Fruit fly (Drosophila melanogaster): ENCODE measurements around the gene CG9705.
A peak's percentile ranks its signal among the peaks of the same experiment; 100 is the strongest.

The CG9705 gene

dm6 chr3L:16746586-16747383, 33.1 kb upstream of the CG9705 start:
- TF ChIP-seq Sox100B (GFP tag; optimal IDR thresholded peaks at IDR 0.05) (peak; percentile 30), seq (GFP tag; IDR thresholded peaks at IDR 0.05) (peak; percentile 32; the same call in 1 of the 2 replicates), disco-r (GFP tag; optimal IDR thresholded peaks at IDR 0.05) (no peak), Ptx1 (GFP tag; IDR thresholded peaks at IDR 0.05) (no peak), zfh2 (GFP tag; optimal IDR thresholded peaks at IDR 0.05) (no peak), bigmax (GFP tag; optimal IDR thresholded peaks at IDR 0.05) (no peak), Nf-YC (tag; optimal IDR thresholded peaks at IDR 0.05) (no peak), Six4 (GFP tag; optimal IDR thresholded peaks at IDR 0.05) (no peak), dmrt11E (tag; optimal IDR thresholded peaks at IDR 0.05) (peak; percentile 24), CG15479 (GFP tag; optimal IDR thresholded peaks at IDR 0.05) (no peak), D19A (tag; optimal IDR thresholded peaks at IDR 0.05) (peak; percentile 6), CG2712 (tag; optimal IDR thresholded peaks at IDR 0.05) (peak; percentile 37), zen (tag; optimal IDR thresholded peaks at IDR 0.05) (no peak), CG17359 (tag; optimal IDR thresholded peaks at IDR 0.05) (peak; percentile 38), CG12391 (tag; optimal IDR thresholded peaks at IDR 0.05) (peak; percentile 7), CG14965 (GFP tag; optimal IDR thresholded peaks at IDR 0.05; ENCODE audit: borderline replicate concordance) (no peak), CG15514 (GFP tag; optimal IDR thresholded peaks at IDR 0.05) (no peak), D (optimal IDR thresholded peaks at IDR 0.05) (no peak), D (GFP tag; optimal IDR thresholded peaks at IDR 0.05) (peak; percentile 29), mirr (GFP tag; optimal IDR thresholded peaks at IDR 0.05) (no peak), unc-4 (GFP tag; IDR thresholded peaks at IDR 0.05; ENCODE audit: partially characterized antibody) (no peak), stc (GFP tag; IDR thresholded peaks at IDR 0.05) (no peak), CG11504 (tag; optimal IDR thresholded peaks at IDR 0.05) (peak; percentile 57), ftz-f1 (GFP tag; optimal IDR thresholded peaks at IDR 0.05) (no peak), Trl (optimal IDR thresholded peaks at IDR 0.05) (no peak), Trl (GFP tag; optimal IDR thresholded peaks at IDR 0.05) (no peak), CG7928 (GFP tag; optimal IDR thresholded peaks at IDR 0.05) (no peak), Ets97D (GFP tag; optimal IDR thresholded peaks at IDR 0.05) (no peak), ATbp (GFP tag; optimal IDR thresholded peaks at IDR 0.05) (peak; percentile 17), CG30431 (GFP tag; optimal IDR thresholded peaks at IDR 0.05) (no peak), CG18262 (tag; optimal IDR thresholded peaks at IDR 0.05) (peak; percentile 49), jigr1 (GFP tag; IDR thresholded peaks at IDR 0.05) (no peak), Nf-YA (GFP tag; IDR thresholded peaks at IDR 0.05) (no peak), HLH54F (GFP tag; optimal IDR thresholded peaks at IDR 0.05) (no peak), CG4730 (GFP tag; IDR thresholded peaks at IDR 0.05) (no peak), CG14667 (GFP tag; IDR thresholded peaks at IDR 0.05) (no peak), CG12299 (tag; optimal IDR thresholded peaks at IDR 0.05) (no peak), CG10267 (tag; optimal IDR thresholded peaks at IDR 0.05) (peak; percentile 59), Dip2 (GFP tag; IDR thresholded peaks at IDR 0.05) (no peak), NC2β (GFP tag; optimal IDR thresholded peaks at IDR 0.05) (no peak), CG7357 (GFP tag; IDR thresholded peaks at IDR 0.05) (no peak), gem (tag; optimal IDR thresholded peaks at IDR 0.05) (peak; percentile 29), CG3407 (GFP tag; optimal IDR thresholded peaks at IDR 0.05) (no peak), CG7556 (GFP tag; optimal IDR thresholded peaks at IDR 0.05) (peak; percentile 2), dmrt99B (tag; optimal IDR thresholded peaks at IDR 0.05) (peak; percentile 49), BEAF-32 (GFP tag; optimal IDR thresholded peaks at IDR 0.05) (no peak), rib (GFP tag; IDR thresholded peaks at IDR 0.05) (no peak), PHDP (tag; optimal IDR thresholded peaks at IDR 0.05) (no peak), Eip74EF (GFP tag; optimal IDR thresholded peaks at IDR 0.05) (no peak)

All from whole organism, embryonic.